Fruit fly (Drosophila melanogaster) S2 (cell line): ENCODE data around the gene Cka.

ENCODE experiments used
- CG8478 ChIP-seq: fragments of >200 bp; optimal IDR thresholded peaks from 2 replicates; lab custom pipeline; 2018
- CTCF ChIP-seq, 2 experiments: fragments of >200 bp; optimal IDR thresholded peaks; 2 replicates each; lab custom pipeline; 2018

DNA sequence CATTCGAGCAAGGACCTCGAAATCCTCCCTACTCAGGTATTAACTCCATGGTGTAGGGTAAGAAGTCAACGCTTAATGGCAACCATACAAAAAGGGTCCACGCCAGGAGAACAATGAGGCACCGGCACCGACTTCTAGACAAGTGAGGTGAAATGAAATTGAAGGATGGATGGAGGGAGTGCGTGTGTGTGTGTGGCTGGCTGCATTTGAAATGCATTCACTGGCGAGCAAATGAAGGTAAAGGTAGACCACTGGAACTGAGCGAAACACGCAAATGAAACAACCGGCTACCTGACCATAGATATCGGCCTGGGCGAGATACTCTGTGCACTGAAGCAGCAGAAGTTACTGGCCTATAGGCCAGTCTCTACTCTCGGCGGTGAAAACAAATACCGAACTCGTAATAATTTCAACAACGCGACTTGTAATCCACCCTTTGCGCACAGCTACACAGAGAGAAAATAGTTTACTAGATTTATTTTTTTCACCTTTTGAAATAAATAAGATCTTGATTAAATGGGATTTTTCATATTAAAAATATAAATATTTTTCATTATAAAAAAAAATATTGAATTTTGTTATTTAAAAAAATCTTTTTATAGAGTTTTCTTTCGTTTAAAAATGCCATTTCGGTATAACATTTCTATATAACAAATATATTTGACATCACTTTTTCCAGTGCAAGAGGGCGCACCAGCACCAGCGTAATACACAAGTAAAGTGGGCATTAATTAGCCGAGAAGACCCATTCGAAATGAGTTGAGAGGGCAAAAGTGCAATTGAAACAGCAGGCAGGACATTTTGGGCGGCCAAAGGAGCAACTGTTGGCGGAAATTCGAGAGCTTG is 51.3 kb downstream of the Cka start:
- TF ChIP-seq CTCF (optimal IDR thresholded peaks at IDR 0.05; lab: Kevin White, UChicago) (no peak), CG8478 (no peak)
